Fruit fly (Drosophila melanogaster) whole organism, embryonic: ENCODE data around the gene D.
A peak's percentile ranks its signal among the peaks of the same experiment; 100 is the strongest.

Source experiments
- Adf1 ChIP-seq: fragments of 200-800 bp; sonication (Bioruptor generic); IDR thresholded peaks from 2 replicates; pipeline ENCODE4 v1.3.6; 2022; ENCODE audit warnings: missing biosample characterization, missing genetic modification characterization
- Bdp1 ChIP-seq: fragments of 200-800 bp; sonication (Bioruptor generic); optimal IDR thresholded peaks from 3 replicates; lab custom pipeline; 2016; ENCODE audit warnings: missing biosample characterization, missing genetic modification characterization
- CG10366 ChIP-seq: fragments of 200-800 bp; sonication (Bioruptor generic); IDR thresholded peaks from 2 replicates; pipeline ENCODE4 v1.3.6; 2022; ENCODE audit warnings: missing biosample characterization, missing genetic modification characterization
- CG12299 ChIP-seq: fragments of 200-800 bp; sonication (Bioruptor generic); optimal IDR thresholded peaks from 2 replicates; lab custom pipeline; 2018; ENCODE audit warnings: missing biosample characterization, mild to moderate bottlenecking, missing genetic modification characterization
- CG12391 ChIP-seq: fragments of 200-800 bp; sonication (Bioruptor generic); optimal IDR thresholded peaks from 3 replicates; lab custom pipeline; 2018; ENCODE audit warnings: missing biosample characterization, mild to moderate bottlenecking, missing genetic modification characterization, moderate library complexity
- CG13296 ChIP-seq: fragments of 200-800 bp; sonication (Bioruptor generic); optimal IDR thresholded peaks from 3 replicates; lab custom pipeline; 2018; ENCODE audit warnings: missing biosample characterization, mild to moderate bottlenecking, missing genetic modification characterization
- CG16813 ChIP-seq: fragments of 200-800 bp; sonication (Bioruptor generic); IDR thresholded peaks from 3 replicates; pipeline ENCODE4 v1.3.6; 2022; ENCODE audit warnings: missing biosample characterization, missing genetic modification characterization; ENCODE audit not compliant: partially characterized antibody
- CG16815 ChIP-seq: fragments of 200-800 bp; sonication (Bioruptor generic); optimal IDR thresholded peaks from 3 replicates; lab custom pipeline; 2017; ENCODE audit warnings: missing biosample characterization, mild to moderate bottlenecking, missing genetic modification characterization
- CG17829 ChIP-seq: fragments of 200-800 bp; optimal IDR thresholded peaks from 2 replicates; lab custom pipeline; 2019; ENCODE audit warnings: missing biosample characterization, mild to moderate bottlenecking, missing genetic modification characterization, moderate library complexity
- CG1832 ChIP-seq: fragments of 200-800 bp; sonication (Bioruptor generic); optimal IDR thresholded peaks from 2 replicates; lab custom pipeline; 2017; ENCODE audit warnings: missing biosample characterization, mild to moderate bottlenecking, missing genetic modification characterization, inconsistent platforms
- CG30431 ChIP-seq: fragments of 200-800 bp; sonication (Bioruptor generic); optimal IDR thresholded peaks from 2 replicates; lab custom pipeline; 2017; ENCODE audit warnings: missing biosample characterization, missing genetic modification characterization
- CG32772 ChIP-seq: fragments of 200-800 bp; sonication (Bioruptor generic); IDR thresholded peaks from 2 replicates; pipeline ENCODE4 v1.3.6; 2022; ENCODE audit warnings: missing biosample characterization, missing genetic modification characterization
- CG4707 ChIP-seq: fragments of 200-800 bp; sonication (Bioruptor generic); optimal IDR thresholded peaks from 2 replicates; lab custom pipeline; 2018; ENCODE audit warnings: missing biosample characterization, mild to moderate bottlenecking, missing genetic modification characterization, moderate library complexity
- CG6813 ChIP-seq: fragments of 200-800 bp; sonication (Bioruptor generic); optimal IDR thresholded peaks from 2 replicates; lab custom pipeline; 2017; ENCODE audit warnings: missing biosample characterization, missing genetic modification characterization, mild to moderate bottlenecking, moderate library complexity, missing genetic modification reagents
- CG7963 ChIP-seq: fragments of 200-800 bp; sonication (Bioruptor generic); IDR thresholded peaks from 3 replicates; pipeline ENCODE4 v1.3.6; 2022; ENCODE audit warnings: missing biosample characterization, missing genetic modification characterization; ENCODE audit not compliant: partially characterized antibody
- CG8765 ChIP-seq: fragments of 200-800 bp; sonication (Bioruptor generic); IDR thresholded peaks from 2 replicates; pipeline ENCODE4 v1.3.6; 2022; ENCODE audit warnings: missing biosample characterization, missing genetic modification characterization
- CG9727 ChIP-seq: fragments of 200-800 bp; sonication (Bioruptor generic); optimal IDR thresholded peaks from 3 replicates; lab custom pipeline; 2017; ENCODE audit warnings: missing biosample characterization, mild to moderate bottlenecking, missing genetic modification characterization
- Camta ChIP-seq: fragments of 200-800 bp; sonication (Bioruptor generic); optimal IDR thresholded peaks from 2 replicates; lab custom pipeline; 2016; ENCODE audit warnings: missing biosample characterization, missing genetic modification characterization
- Dbx ChIP-seq: fragments of 200-800 bp; sonication (Bioruptor generic); IDR thresholded peaks from 3 replicates; pipeline ENCODE4 v1.3.6; 2022; ENCODE audit warnings: missing biosample characterization, missing genetic modification characterization
- Deaf1 ChIP-seq: fragments of 200-800 bp; optimal IDR thresholded peaks from 3 replicates; lab custom pipeline; 2019; ENCODE audit warnings: missing biosample characterization, mild to moderate bottlenecking, missing genetic modification characterization, moderate library complexity
- Doc3 ChIP-seq: fragments of 200-800 bp; sonication (Bioruptor generic); IDR thresholded peaks from 3 replicates; pipeline ENCODE4 v1.3.6; 2022; ENCODE audit warnings: missing biosample characterization, missing genetic modification characterization; ENCODE audit not compliant: partially characterized antibody
- NK7.1 ChIP-seq: fragments of 200-800 bp; sonication (Bioruptor generic); optimal IDR thresholded peaks from 3 replicates; lab custom pipeline; 2016; ENCODE audit warnings: missing biosample characterization, missing genetic modification characterization
- Nf-YA ChIP-seq: fragments of 200-800 bp; sonication (Bioruptor generic); IDR thresholded peaks from 2 replicates; pipeline ENCODE4 v1.3.6; 2022; ENCODE audit warnings: missing biosample characterization, missing genetic modification characterization
- Nf-YB ChIP-seq: fragments of 200-800 bp; sonication (Bioruptor generic); optimal IDR thresholded peaks from 3 replicates; lab custom pipeline; 2019; ENCODE audit warnings: missing biosample characterization, mild to moderate bottlenecking, missing genetic modification characterization, moderate library complexity
- Nf-YC ChIP-seq: fragments of 200-800 bp; optimal IDR thresholded peaks from 3 replicates; lab custom pipeline; 2019; ENCODE audit warnings: missing biosample characterization, mild to moderate bottlenecking, missing genetic modification characterization, moderate library complexity
- Ravus ChIP-seq: fragments of 200-800 bp; sonication (Bioruptor generic); IDR thresholded peaks from 2 replicates; pipeline ENCODE4 v1.3.6; 2022; ENCODE audit warnings: missing biosample characterization, missing genetic modification characterization
- Side ChIP-seq: fragments of 200-800 bp; sonication (Bioruptor generic); optimal IDR thresholded peaks from 2 replicates; lab custom pipeline; 2016; ENCODE audit warnings: missing biosample characterization, missing genetic modification characterization
- aop ChIP-seq: fragments of 200-800 bp; sonication (Bioruptor generic); IDR thresholded peaks from 2 replicates; pipeline ENCODE4 v1.3.6; 2022; ENCODE audit warnings: missing biosample characterization, missing genetic modification characterization
- bigmax ChIP-seq: fragments of 200-800 bp; sonication (Bioruptor generic); optimal IDR thresholded peaks from 2 replicates; lab custom pipeline; 2018; ENCODE audit warnings: missing biosample characterization, mild to moderate bottlenecking, missing genetic modification characterization
- br ChIP-seq: fragments of >200 bp; optimal IDR thresholded peaks from 2 replicates; lab custom pipeline; 2017
- bsh ChIP-seq, 2 experiments: fragments of 200-800 bp; sonication (Bioruptor generic); optimal IDR thresholded peaks; 2 replicates each; lab custom pipeline; 2017 to 2018; ENCODE audit warnings: mild to moderate bottlenecking in 2 of 2, missing biosample characterization in 2 of 2, missing genetic modification characterization in 2 of 2, moderate library complexity in 1 of 2
- cad ChIP-seq: fragments of >200 bp; optimal IDR thresholded peaks from 2 replicates; lab custom pipeline; 2017; ENCODE audit warnings: missing biosample characterization, missing genetic modification characterization
- chif ChIP-seq, 2 experiments: fragments of 200-800 bp; sonication (Bioruptor generic); optimal IDR thresholded peaks; 3 replicates each; lab custom pipeline; 2016; ENCODE audit warnings: missing biosample characterization in 2 of 2, missing genetic modification characterization in 2 of 2
- chm ChIP-seq: fragments of 200-800 bp; sonication (Bioruptor generic); IDR thresholded peaks from 2 replicates; pipeline ENCODE4 v1.3.6; 2022; ENCODE audit warnings: missing biosample characterization, missing genetic modification characterization
- ewg ChIP-seq: fragments of 200-800 bp; sonication (Bioruptor generic); optimal IDR thresholded peaks from 3 replicates; lab custom pipeline; 2017; ENCODE audit warnings: mild to moderate bottlenecking, missing biosample characterization, missing genetic modification reagents, missing genetic modification characterization
- eyg ChIP-seq: fragments of 200-800 bp; sonication (Bioruptor generic); optimal IDR thresholded peaks from 3 replicates; lab custom pipeline; 2016; ENCODE audit warnings: missing biosample characterization, missing genetic modification characterization
- jing ChIP-seq: fragments of 200-800 bp; sonication (Bioruptor generic); optimal IDR thresholded peaks from 2 replicates; lab custom pipeline; 2018; ENCODE audit warnings: missing biosample characterization, mild to moderate bottlenecking, missing genetic modification characterization
- kni ChIP-seq: fragments of 200-800 bp; sonication (Bioruptor generic); optimal IDR thresholded peaks from 3 replicates; lab custom pipeline; 2017; ENCODE audit warnings: mild to moderate bottlenecking, missing biosample characterization, missing genetic modification reagents, missing genetic modification characterization
- nmo ChIP-seq: fragments of 200-800 bp; sonication (Bioruptor generic); optimal IDR thresholded peaks from 2 replicates; lab custom pipeline; 2018; ENCODE audit warnings: missing biosample characterization, mild to moderate bottlenecking, missing genetic modification characterization, moderate library complexity
- oc ChIP-seq: fragments of 200-800 bp; sonication (Bioruptor generic); optimal IDR thresholded peaks from 2 replicates; lab custom pipeline; 2018; ENCODE audit warnings: missing biosample characterization, mild to moderate bottlenecking, missing genetic modification characterization, moderate library complexity
- onecut ChIP-seq: fragments of 200-800 bp; sonication (Bioruptor generic); IDR thresholded peaks from 2 replicates; pipeline ENCODE4 v1.3.6; 2022; ENCODE audit warnings: missing biosample characterization, missing genetic modification characterization
- scrt ChIP-seq: fragments of 200-800 bp; sonication (Bioruptor generic); optimal IDR thresholded peaks from 2 replicates; lab custom pipeline; 2018; ENCODE audit warnings: missing biosample characterization, mild to moderate bottlenecking, missing genetic modification characterization, moderate library complexity
- sens ChIP-seq: fragments of 200-800 bp; sonication (Bioruptor generic); peaks from one replicate; lab custom pipeline; 2016; ENCODE audit warnings: missing biosample characterization, missing genetic modification characterization
- sna ChIP-seq: fragments of 200-800 bp; sonication (Bioruptor generic); IDR thresholded peaks from 2 replicates; pipeline ENCODE4 v1.3.6; 2022; ENCODE audit warnings: missing biosample characterization, missing genetic modification characterization; ENCODE audit not compliant: partially characterized antibody
- sqz ChIP-seq: fragments of 200-800 bp; sonication (Bioruptor generic); optimal IDR thresholded peaks from 3 replicates; lab custom pipeline; 2018; ENCODE audit warnings: missing biosample characterization, mild to moderate bottlenecking, missing genetic modification characterization
- tin ChIP-seq: fragments of 200-800 bp; sonication (Bioruptor generic); optimal IDR thresholded peaks from 3 replicates; lab custom pipeline; 2016; ENCODE audit warnings: missing biosample characterization, missing genetic modification characterization
- tll ChIP-seq, 2 experiments: fragments of 200-800 bp in 1 of 2; fragments of >200 bp in 1 of 2; sonication (Bioruptor generic) in 1 of 2; optimal IDR thresholded peaks; 2 replicates each; lab custom pipeline; 2017 to 2019; ENCODE audit warnings: missing biosample characterization in 2 of 2, missing genetic modification characterization in 2 of 2, mild to moderate bottlenecking in 1 of 2, moderate library complexity in 1 of 2
- zen ChIP-seq: fragments of 200-800 bp; sonication (Bioruptor generic); optimal IDR thresholded peaks from 3 replicates; lab custom pipeline; 2018; ENCODE audit warnings: missing biosample characterization, mild to moderate bottlenecking, missing genetic modification characterization, moderate library complexity
- zen2 ChIP-seq: fragments of 200-800 bp; sonication (Bioruptor generic); IDR thresholded peaks from 3 replicates; pipeline ENCODE4 v1.3.6; 2022; ENCODE audit warnings: missing biosample characterization, missing genetic modification characterization; ENCODE audit not compliant: partially characterized antibody

D gene

DNA sequence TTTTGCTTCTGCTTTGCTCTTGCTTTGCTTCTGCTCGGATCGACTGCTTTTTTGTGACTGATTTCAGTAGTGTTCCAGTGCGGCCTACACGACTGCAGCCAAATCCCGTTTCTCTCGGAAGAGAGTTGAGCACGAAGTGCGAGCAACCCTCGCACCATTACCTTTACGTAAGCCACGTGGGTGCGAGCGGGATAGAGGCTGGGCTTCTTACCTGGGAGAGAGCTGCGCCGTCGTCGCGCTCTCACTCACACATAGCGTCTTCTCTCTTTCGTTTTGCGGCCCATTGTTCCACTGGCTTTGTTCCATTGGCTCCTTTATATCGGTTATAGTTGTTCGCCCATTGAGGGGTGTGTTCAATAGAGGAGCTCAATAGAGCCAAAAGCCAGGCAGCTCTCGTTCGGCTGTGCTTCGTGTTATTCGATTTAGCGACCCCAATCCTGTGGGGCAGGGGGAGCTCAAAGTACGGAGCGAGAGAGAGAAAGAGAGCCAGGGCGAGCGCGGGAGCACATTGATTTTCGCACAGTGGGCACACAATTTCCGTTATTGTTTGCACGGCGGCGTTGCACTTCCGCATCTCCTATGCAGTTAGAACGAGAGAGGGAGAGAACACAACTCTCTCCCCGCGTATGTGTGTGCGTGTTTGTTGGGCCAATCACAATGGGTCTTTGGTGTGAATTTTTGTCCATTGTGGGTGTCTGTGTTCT, 792 bp downstream of the D start (continued):
- TF ChIP-seq zen (peak; percentile 2), cad (GFP tag; lab: Kevin White, UChicago) (peak; percentile 10), tin (GFP tag; lab: Kevin White, UChicago) (no peak), nmo (GFP tag; lab: Kevin White, UChicago) (peak; percentile 2), Adf1 (peak; percentile 93), CG4707 (GFP tag; lab: Kevin White, UChicago) (peak; percentile 44), kni (GFP tag; lab: Kevin White, UChicago) (peak; percentile 41), oc (tag; lab: Kevin White, UChicago) (peak; percentile 82), jing (GFP tag; lab: Kevin White, UChicago) (peak; percentile 51), tll (GFP tag; optimal IDR thresholded peaks at IDR 0.05; lab: Kevin White, UChicago) (peak; percentile 23 to 53), ewg (GFP tag; lab: Kevin White, UChicago) (peak; percentile 87), Nf-YB (GFP tag; lab: Kevin White, UChicago) (peak; percentile 100), sens (peak; percentile 84), Side (GFP tag; lab: Kevin White, UChicago) (peak; percentile 1), CG7963 (GFP tag; lab: Robert Waterston, UW) (no peak), Nf-YC (tag; lab: Kevin White, UChicago) (peak; percentile 99), Camta (no peak), Deaf1 (tag; lab: Kevin White, UChicago) (peak; percentile 98), CG12299 (no peak), zen2 (GFP tag; lab: Robert Waterston, UW) (peak; percentile 70; the same call in 2 of the 3 replicates), CG17829 (tag; lab: Kevin White, UChicago) (peak; percentile 59), Nf-YA (peak; percentile 87), sqz (GFP tag; lab: Kevin White, UChicago) (peak; percentile 39), aop (GFP tag; lab: Robert Waterston, UW) (0 out of 2 replicates have a peak, but pooled peaks have one; percentile 20), CG10366 (no peak), CG12391 (peak; percentile 1), CG8765 (GFP tag; lab: Robert Waterston, UW) (0 out of 2 replicates have a peak, but pooled peaks have one; percentile 5), CG32772 (GFP tag; lab: Robert Waterston, UW) (no peak), chm (GFP tag; lab: Robert Waterston, UW) (no peak; the same call in 1 of the 2 replicates), Bdp1 (GFP tag; lab: Kevin White, UChicago) (no peak), CG1832 (GFP tag; lab: Kevin White, UChicago) (peak; percentile 99), bsh (GFP tag; optimal IDR thresholded peaks at IDR 0.05; lab: Kevin White, UChicago) (peak in 1 of 2 experiments; percentile 24), onecut (GFP tag; lab: Robert Waterston, UW) (peak; percentile 35; the same call in 1 of the 2 replicates), sna (GFP tag; lab: Robert Waterston, UW) (0 out of 2 replicates have a peak, but pooled peaks have one; percentile 43), bigmax (GFP tag; lab: Kevin White, UChicago) (no peak)
- TF ChIP-seq, all 482 proteins: peak for 56

DNA sequence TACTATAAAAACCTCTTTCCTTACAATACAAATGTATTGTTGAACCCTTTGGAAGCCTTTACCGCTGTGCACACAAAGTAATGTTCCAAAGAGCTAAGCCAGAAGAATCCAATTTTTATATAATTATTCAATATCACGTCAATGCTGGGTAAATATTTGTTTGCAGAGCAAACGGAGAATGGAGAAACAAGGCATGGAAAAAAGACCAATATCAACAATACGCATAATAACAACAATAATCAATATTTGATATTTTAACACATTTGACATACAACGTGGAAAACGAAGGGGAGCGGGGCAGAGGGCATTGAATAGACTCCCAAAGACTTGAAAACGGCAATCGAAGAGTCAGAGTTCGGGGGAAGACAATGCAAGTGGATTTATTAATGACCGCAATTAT, 4.2 kb downstream of the D start:
- no peak for TF ChIP-seq CG32772 (GFP tag; lab: Robert Waterston, UW)
- no peak for TF ChIP-seq Ravus (GFP tag; lab: Robert Waterston, UW)
- TF ChIP-seq CG30431: no peak
- TF ChIP-seq CG16815 (GFP tag; lab: Kevin White, UChicago): no peak
- no peak for TF ChIP-seq eyg
- no peak for TF ChIP-seq CG13296 (GFP tag; lab: Kevin White, UChicago)
- TF ChIP-seq CG16813: no peak
- no peak for TF ChIP-seq br (lab: Kevin White, UChicago)
- 0 out of 3 replicates have a peak, but pooled peaks have one; percentile 20 for TF ChIP-seq Dbx
- no peak for TF ChIP-seq Doc3
- TF ChIP-seq CG6813: peak; percentile 81
- TF ChIP-seq CG9727: peak; percentile 63
- peak; percentile 22 to 74 for TF ChIP-seq chif (GFP tag; optimal IDR thresholded peaks at IDR 0.05; lab: Kevin White, UChicago)
- TF ChIP-seq NK7.1: no peak
- peak; percentile 56 for TF ChIP-seq scrt (GFP tag; lab: Kevin White, UChicago)
